Worm (Caenorhabditis elegans): Measurements from ENCODE around the gene saeg-1.

- no peak for TF ChIP-seq unc-86 (tag; optimal IDR thresholded peaks at IDR 0.05)
- TF ChIP-seq npax-4 (tag; optimal IDR thresholded peaks at IDR 0.05), result no peak
- no peak for TF ChIP-seq hlh-13 (GFP tag; optimal IDR thresholded peaks at IDR 0.05)
- TF ChIP-seq ttx-3 (tag; optimal IDR thresholded peaks at IDR 0.05), result no peak
- TF ChIP-seq unc-3 (GFP tag; conservative IDR thresholded peaks at IDR 0.05), result no peak
- TF ChIP-seq unc-3 (tag; optimal IDR thresholded peaks at IDR 0.05), result no peak
- no peak for TF ChIP-seq odd-2 (tag; optimal IDR thresholded peaks at IDR 0.05)
- no peak for TF ChIP-seq elt-2 (tag; optimal IDR thresholded peaks at IDR 0.05)
- no peak for TF ChIP-seq nhr-11 (tag; optimal IDR thresholded peaks at IDR 0.05)
- TF ChIP-seq unc-55 (GFP tag; optimal IDR thresholded peaks at IDR 0.05), result no peak
- no peak for TF ChIP-seq Y22D7AL.16 (tag; optimal IDR thresholded peaks at IDR 0.05)
- TF ChIP-seq tbx-2 (tag; optimal IDR thresholded peaks at IDR 0.05), result no peak
- no peak for TF ChIP-seq ceh-18 (tag; optimal IDR thresholded peaks at IDR 0.05)
- TF ChIP-seq pqm-1 (tag; optimal IDR thresholded peaks at IDR 0.05), result no peak
Observed at ce11 chrV:10867586-10867985, 2.1 kb upstream of the saeg-1 start.

Measured in whole organism, late embryonic.